Worm (Caenorhabditis elegans) whole organism, L4 larva: ENCODE measurements around the gene Y54G2A.77.

Experiments
- D1046.2 ChIP-seq: fragments of 200-800 bp; sonication (Bioruptor generic); IDR thresholded peaks from 2 replicates; pipeline ENCODE4 v1.3.6; 2022; ENCODE audit warnings: missing genetic modification characterization, missing compliant biosample characterization
- F10B5.3 ChIP-seq: sonication (generic microtip); optimal IDR thresholded peaks from 2 replicates; lab custom pipeline; 2016; ENCODE audit warnings: mild to moderate bottlenecking, missing genetic modification characterization, missing compliant biosample characterization
- F44E2.7 ChIP-seq: fragments of 200-800 bp; sonication (Bioruptor generic); IDR thresholded peaks from 2 replicates; pipeline ENCODE4 v2.1.2; 2022; ENCODE audit warnings: missing genetic modification characterization, missing compliant biosample characterization
- T26A8.4 ChIP-seq: fragments of 200-800 bp; sonication (Bioruptor generic); IDR thresholded peaks from 2 replicates; pipeline ENCODE4 v1.3.6; 2022; ENCODE audit warnings: missing genetic modification characterization, missing compliant biosample characterization
- Y105C5A.15 ChIP-seq: fragments of 200-800 bp; sonication (Bioruptor generic); IDR thresholded peaks from 2 replicates; pipeline ENCODE4 v1.3.6; 2022; ENCODE audit warnings: missing genetic modification characterization, missing compliant biosample characterization
- Y48G9A.11 ChIP-seq: fragments of 200-800 bp; sonication (Bioruptor generic); IDR thresholded peaks from 2 replicates; pipeline ENCODE4 v1.3.6; 2022; ENCODE audit warnings: missing genetic modification reagents, missing genetic modification characterization, missing compliant biosample characterization
- Y75B8A.6 ChIP-seq: fragments of 200-800 bp; sonication (Bioruptor generic); IDR thresholded peaks from 2 replicates; pipeline ENCODE4 v1.3.6; 2022; ENCODE audit warnings: missing genetic modification reagents, missing genetic modification characterization, missing compliant biosample characterization
- ZK337.2 ChIP-seq: fragments of 200-800 bp; sonication (Bioruptor generic); IDR thresholded peaks from 2 replicates; pipeline ENCODE4 v1.3.6; 2022; ENCODE audit warnings: missing genetic modification reagents, missing genetic modification characterization, missing compliant biosample characterization
- ZK546.5 ChIP-seq, 2 experiments: sonication (generic microtip); optimal IDR thresholded peaks; 2 replicates each; lab custom pipeline; 2017; ENCODE audit warnings: missing biosample characterization in 2 of 2, missing genetic modification characterization in 2 of 2
- aha-1 ChIP-seq: fragments of 150-350 bp; peaks from one replicate; lab custom pipeline; 2014; ENCODE audit warnings: missing biosample characterization, missing genetic modification characterization
- arid-1 ChIP-seq: fragments of 200-800 bp; sonication (Bioruptor generic); conservative IDR thresholded peaks from 2 replicates; pipeline ENCODE4 v1.3.6; 2022; ENCODE audit warnings: missing genetic modification reagents, missing genetic modification characterization, missing compliant biosample characterization
- ceh-20 ChIP-seq: fragments of 200-800 bp; sonication (Bioruptor generic); IDR thresholded peaks from 2 replicates; pipeline ENCODE4 v1.3.6; 2022; ENCODE audit warnings: missing genetic modification reagents, missing genetic modification characterization, missing compliant biosample characterization
- ceh-44 ChIP-seq: fragments of 200-800 bp; sonication (Bioruptor generic); IDR thresholded peaks from 2 replicates; pipeline ENCODE4 v1.3.6; 2022; ENCODE audit warnings: missing genetic modification reagents, missing genetic modification characterization, missing compliant biosample characterization
- ceh-82 ChIP-seq: sonication (generic microtip); optimal IDR thresholded peaks from 2 replicates; lab custom pipeline; 2017; ENCODE audit warnings: missing biosample characterization, missing genetic modification characterization
- ces-1 ChIP-seq: fragments of 150-350 bp; sonication (generic microtip); optimal IDR thresholded peaks from 4 replicates; lab custom pipeline; 2014; ENCODE audit warnings: missing biosample characterization, missing genetic modification reagents, missing genetic modification characterization
- ctbp-1 ChIP-seq: fragments of 200-800 bp; sonication (Bioruptor generic); IDR thresholded peaks from 2 replicates; pipeline ENCODE4 v1.3.6; 2022; ENCODE audit warnings: missing genetic modification reagents, missing genetic modification characterization, missing compliant biosample characterization
- dmd-6 ChIP-seq: fragments of 200-800 bp; sonication (Bioruptor generic); IDR thresholded peaks from 2 replicates; pipeline ENCODE4 v1.3.6; 2022; ENCODE audit warnings: missing genetic modification reagents, missing genetic modification characterization, missing compliant biosample characterization
- dmd-8 ChIP-seq: fragments of 200-800 bp; sonication (Bioruptor generic); IDR thresholded peaks from 2 replicates; pipeline ENCODE4 v1.3.6; 2022; ENCODE audit warnings: missing genetic modification characterization, missing compliant biosample characterization
- dpl-1 ChIP-seq: fragments of 150-350 bp; optimal IDR thresholded peaks from 2 replicates; lab custom pipeline; 2014; ENCODE audit warnings: missing biosample characterization, missing genetic modification reagents, missing genetic modification characterization
- egl-27 ChIP-seq: sonication (generic microtip); optimal IDR thresholded peaks from 3 replicates; lab custom pipeline; 2017; ENCODE audit warnings: missing biosample characterization, missing genetic modification reagents, missing genetic modification characterization
- egl-43 ChIP-seq: fragments of 200-800 bp; sonication (Bioruptor generic); IDR thresholded peaks from 2 replicates; pipeline ENCODE4 v1.3.6; 2022; ENCODE audit warnings: missing genetic modification reagents, missing genetic modification characterization, missing compliant biosample characterization
- hmg-1.1 ChIP-seq: fragments of 200-800 bp; sonication (Bioruptor generic); IDR thresholded peaks from 2 replicates; pipeline ENCODE4 v1.3.6; 2022; ENCODE audit warnings: missing genetic modification reagents, missing genetic modification characterization, missing compliant biosample characterization
- jun-1 ChIP-seq: fragments of 150-350 bp; optimal IDR thresholded peaks from 2 replicates; lab custom pipeline; 2014; ENCODE audit warnings: missing biosample characterization, missing genetic modification reagents, missing genetic modification characterization
- lin-29 ChIP-seq: fragments of 200-800 bp; sonication (Bioruptor generic); IDR thresholded peaks from 2 replicates; pipeline ENCODE4 v1.3.6; 2022; ENCODE audit warnings: missing genetic modification reagents, missing genetic modification characterization, missing compliant biosample characterization
- lin-38 ChIP-seq: fragments of 200-800 bp; sonication (Bioruptor generic); IDR thresholded peaks from 2 replicates; pipeline ENCODE4 v1.3.6; 2022; ENCODE audit warnings: missing genetic modification reagents, missing genetic modification characterization, missing compliant biosample characterization
- madf-9 ChIP-seq: fragments of 200-800 bp; sonication (Bioruptor generic); conservative IDR thresholded peaks from 2 replicates; pipeline ENCODE4 v1.3.6; 2022; ENCODE audit warnings: missing genetic modification reagents, missing genetic modification characterization, missing compliant biosample characterization
- mdt-29 ChIP-seq: fragments of 200-800 bp; sonication (Bioruptor generic); IDR thresholded peaks from 2 replicates; pipeline ENCODE4 v1.3.6; 2022; ENCODE audit warnings: missing genetic modification reagents, missing genetic modification characterization, missing compliant biosample characterization
- nhr-102 ChIP-seq: sonication (generic microtip); optimal IDR thresholded peaks from 2 replicates; lab custom pipeline; 2016; ENCODE audit warnings: mild to moderate bottlenecking, missing genetic modification characterization, moderate library complexity, missing compliant biosample characterization
- nhr-42 ChIP-seq: fragments of 200-800 bp; sonication (Bioruptor generic); IDR thresholded peaks from 2 replicates; pipeline ENCODE4 v1.3.6; 2022; ENCODE audit warnings: missing genetic modification characterization, missing compliant biosample characterization
- nhr-76 ChIP-seq: fragments of 150-350 bp; optimal IDR thresholded peaks from 2 replicates; lab custom pipeline; 2014; ENCODE audit warnings: missing biosample characterization, missing genetic modification characterization
- pha-4 ChIP-seq, 2 experiments: fragments of 150-350 bp in 1 of 2; fragments of 200-800 bp in 1 of 2; sonication (Bioruptor generic) in 1 of 2; IDR thresholded peaks in 1 of 2; optimal IDR thresholded peaks in 1 of 2; 2 replicates each; pipeline versions ENCODE4 v1.3.6 to Lab custom; 2014 to 2022; ENCODE audit warnings: missing genetic modification characterization in 2 of 2, missing genetic modification reagents in 2 of 2, missing biosample characterization in 1 of 2, missing compliant biosample characterization in 1 of 2
- pqm-1 ChIP-seq: sonication (generic microtip); optimal IDR thresholded peaks from 2 replicates; lab custom pipeline; 2017; ENCODE audit warnings: missing biosample characterization, missing genetic modification characterization
- rbr-2 ChIP-seq: sonication (generic microtip); optimal IDR thresholded peaks from 2 replicates; lab custom pipeline; 2016; ENCODE audit warnings: missing genotype, missing genetic modification characterization, missing compliant biosample characterization
- saeg-2 ChIP-seq: fragments of 200-800 bp; sonication (Bioruptor generic); IDR thresholded peaks from 2 replicates; pipeline ENCODE4 v1.3.6; 2022; ENCODE audit warnings: missing genetic modification reagents, missing genetic modification characterization, missing compliant biosample characterization
- sdz-12 ChIP-seq: fragments of 200-800 bp; sonication (Bioruptor generic); optimal IDR thresholded peaks from 2 replicates; lab custom pipeline; 2018; ENCODE audit warnings: mild to moderate bottlenecking, missing genetic modification characterization, missing compliant biosample characterization
- snpc-1.2 ChIP-seq: fragments of 200-800 bp; sonication (Bioruptor generic); IDR thresholded peaks from 2 replicates; pipeline ENCODE4 v1.3.6; 2022; ENCODE audit warnings: missing genetic modification reagents, missing genetic modification characterization, missing compliant biosample characterization
- tra-1 ChIP-seq: fragments of 200-800 bp; sonication (Bioruptor generic); IDR thresholded peaks from 2 replicates; pipeline ENCODE4 v1.3.6; 2022; ENCODE audit warnings: missing genetic modification reagents, missing genetic modification characterization, missing compliant biosample characterization
- vab-7 ChIP-seq: fragments of 200-800 bp; sonication (Bioruptor generic); IDR thresholded peaks from 2 replicates; pipeline ENCODE4 v1.3.6; 2022; ENCODE audit warnings: missing genetic modification reagents, missing genetic modification characterization, missing compliant biosample characterization
- zfp-3 ChIP-seq: fragments of 200-800 bp; sonication (Bioruptor generic); conservative IDR thresholded peaks from 2 replicates; pipeline ENCODE4 v1.3.6; 2022; ENCODE audit warnings: missing genetic modification reagents, missing genetic modification characterization, missing compliant biosample characterization
- zip-11 ChIP-seq: fragments of 200-800 bp; sonication (Bioruptor generic); IDR thresholded peaks from 2 replicates; pipeline ENCODE4 v1.3.6; 2022; ENCODE audit warnings: missing genetic modification characterization, missing compliant biosample characterization

The Y54G2A.77 gene

ce11 chrIV:2740035-2740434 is 22.4 kb upstream of the Y54G2A.77 start (continued):
- peak; percentile 79 for TF ChIP-seq lin-29 (GFP tag; lab: Robert Waterston, UW)
- TF ChIP-seq lin-38: peak; percentile 85
- TF ChIP-seq ctbp-1 (GFP tag; lab: Robert Waterston, UW): peak; percentile 90
- peak; percentile 92 for TF ChIP-seq arid-1
- TF ChIP-seq saeg-2: peak; percentile 85
- peak; percentile 79 for TF ChIP-seq nhr-42 (GFP tag; lab: Robert Waterston, UW)
- TF ChIP-seq dmd-6: peak; percentile 65
- TF ChIP-seq tra-1 (GFP tag; lab: Robert Waterston, UW): peak; percentile 89
- TF ChIP-seq vab-7 (GFP tag; lab: Robert Waterston, UW): peak; percentile 97
- TF ChIP-seq zfp-3: peak; percentile 33; the same call in 1 of the 2 replicates
- peak; percentile 98 for TF ChIP-seq F44E2.7 (GFP tag; lab: Robert Waterston, UW)
- peak; percentile 88 for TF ChIP-seq ceh-44 (GFP tag; lab: Robert Waterston, UW)
- TF ChIP-seq ZK337.2 (GFP tag; lab: Robert Waterston, UW): peak; percentile 87
- peak; percentile 97 for TF ChIP-seq egl-43
- TF ChIP-seq zip-11 (GFP tag; lab: Robert Waterston, UW): peak; percentile 88; the same call in 1 of the 2 replicates
- peak; percentile 90 for TF ChIP-seq madf-9
- TF ChIP-seq hmg-1.1 (GFP tag; lab: Robert Waterston, UW): peak; percentile 88
- peak; percentile 72; the same call in 1 of the 2 replicates for TF ChIP-seq Y75B8A.6
- peak; percentile 84 for TF ChIP-seq Y48G9A.11 (GFP tag; lab: Robert Waterston, UW)

- no peak for TF ChIP-seq egl-27 (tag; lab: Kevin White, UChicago)
- TF ChIP-seq pha-4 (GFP tag; IDR thresholded peaks at IDR 0.05; lab: Robert Waterston, UW): no peak
- TF ChIP-seq pha-4 (tag; optimal IDR thresholded peaks at IDR 0.05; lab: Kevin White, UChicago): no peak
- TF ChIP-seq vab-7 (GFP tag; lab: Robert Waterston, UW): no peak
- TF ChIP-seq arid-1: no peak
- no peak for TF ChIP-seq ZK546.5 (tag; optimal IDR thresholded peaks at IDR 0.05; lab: Kevin White, UChicago)
- TF ChIP-seq Y105C5A.15 (GFP tag; lab: Robert Waterston, UW): no peak
- TF ChIP-seq jun-1: no peak
- TF ChIP-seq nhr-102 (tag; lab: Kevin White, UChicago): no peak
- no peak for TF ChIP-seq tra-1 (GFP tag; lab: Robert Waterston, UW)
- TF ChIP-seq nhr-76: no peak
- TF ChIP-seq dpl-1 (GFP tag; lab: Kevin White, UChicago): no peak
- no peak for TF ChIP-seq ceh-20
- no peak for TF ChIP-seq D1046.2 (GFP tag; lab: Robert Waterston, UW)
- no peak for TF ChIP-seq sdz-12 (GFP tag; lab: Kevin White, UChicago)
- no peak for TF ChIP-seq snpc-1.2 (GFP tag; lab: Robert Waterston, UW)
- TF ChIP-seq nhr-42 (GFP tag; lab: Robert Waterston, UW): no peak
- TF ChIP-seq F10B5.3 (tag; lab: Kevin White, UChicago): no peak
- TF ChIP-seq dmd-8 (GFP tag; lab: Robert Waterston, UW): no peak
- TF ChIP-seq pqm-1 (tag; lab: Kevin White, UChicago): no peak
Observed at ce11 chrIV:2742470-2743044, 19.9 kb upstream of the Y54G2A.77 start, which contains the start of gene nhr-277. nhr-277 (plus strand) TSS chrIV:2742994.

ce11 chrIV:2747385-2748007 is 15.0 kb upstream of the Y54G2A.77 start:
- no peak for TF ChIP-seq ceh-82 (tag; lab: Kevin White, UChicago)
- no peak for TF ChIP-seq mdt-29 (GFP tag; lab: Robert Waterston, UW)
- TF ChIP-seq zfp-3: no peak
- no peak for TF ChIP-seq ces-1
- peak; percentile 54 for TF ChIP-seq aha-1 (tag; lab: Kevin White, UChicago)
- TF ChIP-seq madf-9: no peak
- no peak for TF ChIP-seq snpc-1.2 (GFP tag; lab: Robert Waterston, UW)
- peak; percentile 35; the same call in 1 of the 2 replicates for TF ChIP-seq lin-38
- TF ChIP-seq Y48G9A.11 (GFP tag; lab: Robert Waterston, UW): no peak
- no peak for TF ChIP-seq F44E2.7 (GFP tag; lab: Robert Waterston, UW)
- TF ChIP-seq T26A8.4 (GFP tag; lab: Robert Waterston, UW): no peak
- TF ChIP-seq rbr-2 (tag; lab: Kevin White, UChicago): no peak
